Fruit fly (Drosophila melanogaster) whole organism, embryonic: Measurements from ENCODE around the gene Spn88Eb.

ENCODE experiments used
- Aef1 ChIP-seq: fragments of 200-800 bp; sonication (Bioruptor generic); IDR thresholded peaks from 3 replicates; pipeline ENCODE4 v1.3.6; 2022; ENCODE audit warnings: missing biosample characterization, missing genetic modification characterization
- Bgb ChIP-seq: fragments of 200-800 bp; sonication (Bioruptor generic); IDR thresholded peaks from 2 replicates; pipeline ENCODE4 v1.3.6; 2022; ENCODE audit warnings: missing biosample characterization, missing genetic modification characterization; ENCODE audit not compliant: partially characterized antibody
- CG10979 ChIP-seq: fragments of 200-800 bp; sonication (Bioruptor generic); optimal IDR thresholded peaks from 2 replicates; lab custom pipeline; 2018; ENCODE audit warnings: missing biosample characterization, mild to moderate bottlenecking, missing genetic modification characterization, moderate library complexity
- CG11247 ChIP-seq: fragments of 200-800 bp; sonication (Bioruptor generic); IDR thresholded peaks from 2 replicates; pipeline ENCODE4 v1.3.6; 2022; ENCODE audit warnings: missing biosample characterization, missing genetic modification characterization
- CG13287 ChIP-seq: fragments of 200-800 bp; sonication (Bioruptor generic); IDR thresholded peaks from 2 replicates; pipeline ENCODE4 v1.3.6; 2022; ENCODE audit warnings: missing biosample characterization, missing genetic modification characterization; ENCODE audit not compliant: partially characterized antibody
- CG13894 ChIP-seq: fragments of 200-800 bp; sonication (Bioruptor generic); optimal IDR thresholded peaks from 3 replicates; lab custom pipeline; 2018; ENCODE audit warnings: missing biosample characterization, mild to moderate bottlenecking, missing genetic modification characterization, moderate library complexity
- CG14014 ChIP-seq: fragments of 200-800 bp; sonication (Bioruptor generic); IDR thresholded peaks from 2 replicates; pipeline ENCODE4 v1.3.6; 2022; ENCODE audit warnings: missing biosample characterization, missing genetic modification characterization
- CG15514 ChIP-seq: fragments of 200-800 bp; sonication (Bioruptor generic); optimal IDR thresholded peaks from 3 replicates; lab custom pipeline; 2017; ENCODE audit warnings: missing biosample characterization, missing genetic modification characterization, mild to moderate bottlenecking, moderate library complexity, missing genetic modification reagents
- CG1603 ChIP-seq: fragments of 200-800 bp; sonication (Bioruptor generic); optimal IDR thresholded peaks from 2 replicates; lab custom pipeline; 2019; ENCODE audit warnings: missing biosample characterization, mild to moderate bottlenecking, missing genetic modification characterization, moderate library complexity
- CG16779 ChIP-seq: fragments of 200-800 bp; sonication (Bioruptor generic); IDR thresholded peaks from 2 replicates; pipeline ENCODE4 v1.3.6; 2022; ENCODE audit warnings: missing biosample characterization, missing genetic modification characterization
- CG17186 ChIP-seq: fragments of 200-800 bp; sonication (Bioruptor generic); optimal IDR thresholded peaks from 3 replicates; lab custom pipeline; 2017; ENCODE audit warnings: missing biosample characterization, missing genetic modification reagents, missing genetic modification characterization
- CG17359 ChIP-seq: fragments of 200-800 bp; sonication (Bioruptor generic); optimal IDR thresholded peaks from 3 replicates; lab custom pipeline; 2018; ENCODE audit warnings: missing biosample characterization, mild to moderate bottlenecking, missing genetic modification characterization, moderate library complexity
- CG17802 ChIP-seq: fragments of 200-800 bp; sonication (Bioruptor generic); optimal IDR thresholded peaks from 2 replicates; lab custom pipeline; 2018; ENCODE audit warnings: missing biosample characterization, mild to moderate bottlenecking, missing genetic modification characterization, moderate library complexity
- CG2129 ChIP-seq: fragments of 200-800 bp; sonication (Bioruptor generic); IDR thresholded peaks from 2 replicates; pipeline ENCODE4 v1.3.6; 2022; ENCODE audit warnings: missing biosample characterization, missing genetic modification characterization; ENCODE audit not compliant: partially characterized antibody
- CG2202 ChIP-seq: fragments of 200-800 bp; sonication (Bioruptor generic); optimal IDR thresholded peaks from 2 replicates; lab custom pipeline; 2018; ENCODE audit warnings: missing biosample characterization, mild to moderate bottlenecking, missing genetic modification characterization
- CG2889 ChIP-seq: fragments of 200-800 bp; sonication (Bioruptor generic); IDR thresholded peaks from 3 replicates; pipeline ENCODE4 v1.3.6; 2022; ENCODE audit warnings: missing biosample characterization, missing genetic modification characterization
- CG42726 ChIP-seq: fragments of 200-800 bp; sonication (Bioruptor generic); IDR thresholded peaks from 2 replicates; pipeline ENCODE4 v1.3.6; 2022; ENCODE audit warnings: missing biosample characterization, missing genetic modification characterization; ENCODE audit not compliant: partially characterized antibody
- CG6689 ChIP-seq: fragments of 200-800 bp; sonication (Bioruptor generic); IDR thresholded peaks from 2 replicates; pipeline ENCODE4 v1.3.6; 2022; ENCODE audit warnings: missing biosample characterization, missing genetic modification characterization
- CG6854 ChIP-seq: fragments of 200-800 bp; sonication (Bioruptor generic); optimal IDR thresholded peaks from 3 replicates; lab custom pipeline; 2017; ENCODE audit warnings: missing biosample characterization, mild to moderate bottlenecking, missing genetic modification characterization
- CG7928 ChIP-seq: fragments of 200-800 bp; sonication (Bioruptor generic); optimal IDR thresholded peaks from 2 replicates; lab custom pipeline; 2017; ENCODE audit warnings: missing biosample characterization, mild to moderate bottlenecking, missing genetic modification characterization
- CG7963 ChIP-seq: fragments of 200-800 bp; sonication (Bioruptor generic); IDR thresholded peaks from 3 replicates; pipeline ENCODE4 v1.3.6; 2022; ENCODE audit warnings: missing biosample characterization, missing genetic modification characterization; ENCODE audit not compliant: partially characterized antibody
- CG8290 ChIP-seq, 3 experiments: fragments of 200-800 bp; sonication (Bioruptor generic); optimal IDR thresholded peaks; 2 replicates each; lab custom pipeline; 2016 to 2019; ENCODE audit warnings: missing biosample characterization in 3 of 3, missing genetic modification characterization in 3 of 3, mild to moderate bottlenecking in 2 of 3, moderate library complexity in 1 of 3
- CG9609 ChIP-seq: fragments of 200-800 bp; sonication (Bioruptor generic); optimal IDR thresholded peaks from 3 replicates; lab custom pipeline; 2016; ENCODE audit warnings: missing biosample characterization, missing genetic modification characterization
- D ChIP-seq, 2 experiments: fragments of 200-800 bp in 1 of 2; fragments of >200 bp in 1 of 2; sonication (Bioruptor generic) in 1 of 2; optimal IDR thresholded peaks; 2 replicates in 1 of 2; 3 replicates in 1 of 2; lab custom pipeline; 2017; ENCODE audit warnings: mild to moderate bottlenecking in 1 of 2, missing biosample characterization in 1 of 2, missing genetic modification characterization in 1 of 2, missing genetic modification reagents in 1 of 2
- Dfd ChIP-seq, 2 experiments: fragments of >200 bp; optimal IDR thresholded peaks; 2 replicates each; lab custom pipeline; 2017; ENCODE audit warnings: missing biosample characterization in 2 of 2, missing genetic modification characterization in 2 of 2
- Dll ChIP-seq: fragments of 200-800 bp; sonication (Bioruptor generic); IDR thresholded peaks from 4 replicates; pipeline ENCODE4 v1.3.6; 2022; ENCODE audit warnings: missing biosample characterization, missing genetic modification characterization; ENCODE audit not compliant: partially characterized antibody
- Doc3 ChIP-seq: fragments of 200-800 bp; sonication (Bioruptor generic); IDR thresholded peaks from 3 replicates; pipeline ENCODE4 v1.3.6; 2022; ENCODE audit warnings: missing biosample characterization, missing genetic modification characterization; ENCODE audit not compliant: partially characterized antibody
- Dp ChIP-seq: fragments of 200-800 bp; sonication (Bioruptor generic); optimal IDR thresholded peaks from 2 replicates; lab custom pipeline; 2018; ENCODE audit warnings: missing biosample characterization, mild to moderate bottlenecking, missing genetic modification characterization, moderate library complexity
- Med ChIP-seq: fragments of 200-800 bp; sonication (Bioruptor generic); peaks from one replicate; lab custom pipeline; 2016; ENCODE audit warnings: missing biosample characterization, missing genetic modification characterization, mild to moderate bottlenecking, inconsistent platforms, moderate library complexity
- Nf-YA ChIP-seq: fragments of 200-800 bp; sonication (Bioruptor generic); IDR thresholded peaks from 2 replicates; pipeline ENCODE4 v1.3.6; 2022; ENCODE audit warnings: missing biosample characterization, missing genetic modification characterization
- Opbp ChIP-seq: fragments of 200-800 bp; sonication (Bioruptor generic); IDR thresholded peaks from 3 replicates; pipeline ENCODE4 v1.3.6; 2022; ENCODE audit warnings: missing biosample characterization, missing genetic modification characterization; ENCODE audit not compliant: partially characterized antibody
- Scr ChIP-seq: fragments of 200-800 bp; sonication (Bioruptor generic); IDR thresholded peaks from 2 replicates; pipeline ENCODE4 v1.3.6; 2022; ENCODE audit warnings: missing biosample characterization, missing genetic modification characterization; ENCODE audit not compliant: partially characterized antibody
- ci ChIP-seq: fragments of 200-800 bp; sonication (Bioruptor generic); IDR thresholded peaks from 3 replicates; pipeline ENCODE4 v1.3.6; 2022; ENCODE audit warnings: missing biosample characterization, missing genetic modification characterization
- gro ChIP-seq: fragments of 200-800 bp; sonication (Bioruptor generic); optimal IDR thresholded peaks from 2 replicates; lab custom pipeline; 2016; ENCODE audit warnings: missing biosample characterization, missing genetic modification characterization
- mirr ChIP-seq: fragments of 200-800 bp; sonication (Bioruptor generic); optimal IDR thresholded peaks from 3 replicates; lab custom pipeline; 2018; ENCODE audit warnings: missing biosample characterization, mild to moderate bottlenecking, missing genetic modification characterization
- nom ChIP-seq: fragments of 200-800 bp; sonication (Bioruptor generic); optimal IDR thresholded peaks from 2 replicates; lab custom pipeline; 2017; ENCODE audit warnings: missing biosample characterization, missing genetic modification characterization, mild to moderate bottlenecking, moderate library complexity, missing genetic modification reagents
- oc ChIP-seq: fragments of 200-800 bp; sonication (Bioruptor generic); optimal IDR thresholded peaks from 2 replicates; lab custom pipeline; 2018; ENCODE audit warnings: missing biosample characterization, mild to moderate bottlenecking, missing genetic modification characterization, moderate library complexity
- org-1 ChIP-seq: fragments of 200-800 bp; sonication (Bioruptor generic); optimal IDR thresholded peaks from 2 replicates; lab custom pipeline; 2017; ENCODE audit warnings: missing biosample characterization, missing genetic modification characterization
- peb ChIP-seq: fragments of 200-800 bp; sonication (Bioruptor generic); IDR thresholded peaks from 2 replicates; pipeline ENCODE4 v1.3.6; 2022; ENCODE audit warnings: missing biosample characterization, missing genetic modification characterization
- prd ChIP-seq, 3 experiments: fragments of >200 bp in 2 of 3; fragments of 200-800 bp in 1 of 3; sonication (Bioruptor generic) in 1 of 3; optimal IDR thresholded peaks in 2 of 3; IDR thresholded peaks in 1 of 3; 2 replicates in 2 of 3; 3 replicates in 1 of 3; pipeline versions ENCODE4 v1.3.6 to Lab custom; 2017 to 2022; ENCODE audit warnings: missing biosample characterization in 1 of 3, missing genetic modification characterization in 1 of 3
- pzg ChIP-seq: fragments of 200-800 bp; sonication (Bioruptor generic); optimal IDR thresholded peaks from 3 replicates; lab custom pipeline; 2018; ENCODE audit warnings: missing biosample characterization, mild to moderate bottlenecking, missing genetic modification characterization, moderate library complexity
- sr ChIP-seq: fragments of 200-800 bp; sonication (Bioruptor generic); IDR thresholded peaks from 3 replicates; pipeline ENCODE4 v1.3.6; 2022; ENCODE audit warnings: missing biosample characterization, missing genetic modification characterization
- tna ChIP-seq: fragments of 200-800 bp; sonication (Bioruptor generic); IDR thresholded peaks from 2 replicates; pipeline ENCODE4 v1.3.6; 2022; ENCODE audit warnings: missing biosample characterization, missing genetic modification characterization; ENCODE audit not compliant: partially characterized antibody
- trem ChIP-seq: fragments of 200-800 bp; optimal IDR thresholded peaks from 3 replicates; lab custom pipeline; 2019; ENCODE audit warnings: missing biosample characterization, mild to moderate bottlenecking, missing genetic modification characterization, moderate library complexity
- unc-4 ChIP-seq: fragments of 200-800 bp; sonication (Bioruptor generic); IDR thresholded peaks from 2 replicates; pipeline ENCODE4 v1.3.6; 2022; ENCODE audit warnings: missing biosample characterization, missing genetic modification characterization; ENCODE audit not compliant: partially characterized antibody
- vvl ChIP-seq: fragments of 200-800 bp; sonication (Bioruptor generic); IDR thresholded peaks from 2 replicates; pipeline ENCODE4 v1.3.6; 2022; ENCODE audit warnings: missing biosample characterization, missing genetic modification characterization

The Spn88Eb gene

dm6 chr3R:15206273-15206672 is 2.3 kb downstream of the Spn88Eb start, which contains the start of gene Spn88Ea (continued):
- TF ChIP-seq mirr (GFP tag; lab: Kevin White, UChicago) = peak; percentile 18
- TF ChIP-seq Aef1 (GFP tag; lab: Robert Waterston, UW) = no peak
- peak; percentile 35; the same call in 1 of the 2 replicates for TF ChIP-seq CG42726 (GFP tag; lab: Robert Waterston, UW)
- TF ChIP-seq CG1603 (tag; lab: Kevin White, UChicago) = peak; percentile 37
- TF ChIP-seq gro (GFP tag; lab: Kevin White, UChicago) = peak; percentile 22
- TF ChIP-seq CG2202 = no peak
- TF ChIP-seq CG17359 = peak; percentile 16
- peak; percentile 36; the same call in 1 of the 3 replicates for TF ChIP-seq Opbp (GFP tag; lab: Robert Waterston, UW)
- TF ChIP-seq D (optimal IDR thresholded peaks at IDR 0.05; lab: Kevin White, UChicago) = no peak
- TF ChIP-seq D (GFP tag; optimal IDR thresholded peaks at IDR 0.05; lab: Kevin White, UChicago) = no peak
- TF ChIP-seq CG17186 (GFP tag; lab: Kevin White, UChicago) = peak; percentile 35
- TF ChIP-seq vvl = peak; percentile 70
- TF ChIP-seq Med (GFP tag; lab: Kevin White, UChicago) = peak; percentile 70
- peak; percentile 65 for TF ChIP-seq oc (tag; lab: Kevin White, UChicago)
- no peak for TF ChIP-seq peb (GFP tag; lab: Robert Waterston, UW)
- peak; percentile 43 for TF ChIP-seq CG13894 (tag; lab: Kevin White, UChicago)
- TF ChIP-seq CG2889 (GFP tag; lab: Robert Waterston, UW) = no peak
- peak; percentile 26 for TF ChIP-seq pzg (GFP tag; lab: Kevin White, UChicago)
- TF ChIP-seq unc-4 (GFP tag; lab: Robert Waterston, UW) = peak; percentile 39; the same call in 1 of the 2 replicates
- no peak for TF ChIP-seq CG16779
- peak; percentile 44; the same call in 1 of the 3 replicates for TF ChIP-seq Doc3
- 0 out of 3 replicates have a peak, but pooled peaks have one; percentile 47 for TF ChIP-seq CG7963
- no peak for TF ChIP-seq Dp (GFP tag; lab: Kevin White, UChicago)
- peak; percentile 54 for TF ChIP-seq Bgb
- TF ChIP-seq ci (GFP tag; lab: Robert Waterston, UW) = peak; percentile 38; the same call in 1 of the 3 replicates
- peak; percentile 60 for TF ChIP-seq CG15514 (GFP tag; lab: Kevin White, UChicago)
- 0 out of 2 replicates have a peak, but pooled peaks have one; percentile 22 for TF ChIP-seq CG14014 (GFP tag; lab: Robert Waterston, UW)
- no peak for TF ChIP-seq Nf-YA (GFP tag; lab: Robert Waterston, UW)
- no peak for TF ChIP-seq CG8290 (GFP tag; optimal IDR thresholded peaks at IDR 0.05; lab: Kevin White, UChicago)
- TF ChIP-seq CG8290 (tag; optimal IDR thresholded peaks at IDR 0.05; lab: Kevin White, UChicago) = peak in 1 of 2 experiments; percentile 57
- no peak for TF ChIP-seq prd (optimal IDR thresholded peaks at IDR 0.05; lab: Kevin White, UChicago)
- no peak for TF ChIP-seq prd (GFP tag; IDR thresholded peaks at IDR 0.05; lab: Robert Waterston, UW)
- no peak for TF ChIP-seq CG6854 (GFP tag; lab: Kevin White, UChicago)
- TF ChIP-seq CG9609 = no peak
- TF ChIP-seq org-1 = no peak
- 0 out of 2 replicates have a peak, but pooled peaks have one; percentile 5 for TF ChIP-seq CG6689
- 0 out of 4 replicates have a peak, but pooled peaks have one; percentile 29 for TF ChIP-seq Dll
- 0 out of 2 replicates have a peak, but pooled peaks have one; percentile 19 for TF ChIP-seq Scr (GFP tag; lab: Robert Waterston, UW)
- TF ChIP-seq CG11247 (GFP tag; lab: Robert Waterston, UW) = no peak
- TF ChIP-seq CG17802 = peak; percentile 32
- peak; percentile 44 for TF ChIP-seq CG13287
- TF ChIP-seq CG10979 = no peak
- 0 out of 3 replicates have a peak, but pooled peaks have one; percentile 10 for TF ChIP-seq sr
- TF ChIP-seq tna (GFP tag; lab: Robert Waterston, UW) = peak; percentile 23; the same call in 1 of the 2 replicates
- no peak for TF ChIP-seq trem
- TF ChIP-seq CG7928 = no peak
- no peak for TF ChIP-seq Dfd (GFP tag; optimal IDR thresholded peaks at IDR 0.05; lab: Kevin White, UChicago)
- TF ChIP-seq nom = peak; percentile 15
- TF ChIP-seq CG2129 (GFP tag; lab: Robert Waterston, UW) = no peak
